Fruit fly (Drosophila melanogaster) whole organism, adult: ENCODE data around the gene dj.
A peak's percentile ranks its signal among the peaks of the same experiment; 100 is the strongest.

Experiments used
- CG11617 ChIP-seq: fragments of 200-800 bp; sonication (Bioruptor generic); optimal IDR thresholded peaks from 2 replicates; lab custom pipeline; 2017; ENCODE audit warnings: mild to moderate bottlenecking, missing biosample characterization, missing genetic modification reagents, missing genetic modification characterization
- CG12768 ChIP-seq: fragments of 200-800 bp; sonication (Bioruptor generic); optimal IDR thresholded peaks from 2 replicates; lab custom pipeline; 2017; ENCODE audit warnings: missing biosample characterization, missing genetic modification characterization, mild to moderate bottlenecking, moderate library complexity, missing genetic modification reagents
- CG14711 ChIP-seq: fragments of 200-800 bp; sonication (Bioruptor generic); optimal IDR thresholded peaks from 2 replicates; lab custom pipeline; 2018; ENCODE audit warnings: missing biosample characterization, mild to moderate bottlenecking, missing genetic modification characterization, moderate library complexity
- CG1620 ChIP-seq: fragments of 200-800 bp; sonication (Bioruptor generic); optimal IDR thresholded peaks from 2 replicates; lab custom pipeline; 2016; ENCODE audit warnings: missing biosample characterization, missing genetic modification characterization
- CG33017 ChIP-seq: fragments of 200-800 bp; sonication (Bioruptor generic); optimal IDR thresholded peaks from 2 replicates; lab custom pipeline; 2018; ENCODE audit warnings: missing biosample characterization, mild to moderate bottlenecking, missing genetic modification characterization, moderate library complexity
- CG5204 ChIP-seq: fragments of 200-800 bp; sonication (Bioruptor generic); optimal IDR thresholded peaks from 2 replicates; lab custom pipeline; 2016; ENCODE audit warnings: missing biosample characterization, missing genetic modification characterization
- CG7045 ChIP-seq: fragments of 200-800 bp; sonication (Bioruptor generic); optimal IDR thresholded peaks from 2 replicates; lab custom pipeline; 2017; ENCODE audit warnings: missing biosample characterization, mild to moderate bottlenecking, missing genetic modification characterization
- CG7101 ChIP-seq: fragments of 200-800 bp; sonication (Bioruptor generic); optimal IDR thresholded peaks from 2 replicates; lab custom pipeline; 2018; ENCODE audit warnings: missing biosample characterization, mild to moderate bottlenecking, missing genetic modification characterization, moderate library complexity
- Clk ChIP-seq: fragments of 200-800 bp; sonication (Bioruptor generic); optimal IDR thresholded peaks from 2 replicates; lab custom pipeline; 2017; ENCODE audit warnings: missing biosample characterization, missing genetic modification characterization
- Crg-1 ChIP-seq: fragments of 200-800 bp; sonication (Bioruptor generic); optimal IDR thresholded peaks from 2 replicates; lab custom pipeline; 2016; ENCODE audit warnings: missing biosample characterization, missing genetic modification characterization
- Hr96 ChIP-seq: fragments of 200-800 bp; sonication (Bioruptor generic); optimal IDR thresholded peaks from 2 replicates; lab custom pipeline; 2016; ENCODE audit warnings: missing biosample characterization, missing genetic modification characterization
- Mnt ChIP-seq: fragments of 200-800 bp; sonication (Bioruptor generic); optimal IDR thresholded peaks from 2 replicates; lab custom pipeline; 2016; ENCODE audit warnings: missing biosample characterization, mild to moderate bottlenecking, missing genetic modification characterization
- bab1 ChIP-seq: fragments of 200-800 bp; sonication (Bioruptor generic); optimal IDR thresholded peaks from 3 replicates; lab custom pipeline; 2019; ENCODE audit warnings: missing biosample characterization, mild to moderate bottlenecking, missing genetic modification characterization, moderate library complexity
- cic ChIP-seq: fragments of 200-800 bp; sonication (Bioruptor generic); optimal IDR thresholded peaks from 2 replicates; lab custom pipeline; 2017; ENCODE audit warnings: missing biosample characterization, mild to moderate bottlenecking, missing genetic modification characterization, moderate library complexity
- cnc ChIP-seq, 2 experiments: fragments of >200 bp; optimal IDR thresholded peaks; 2 replicates each; lab custom pipeline; 2017
- kay ChIP-seq: fragments of 200-800 bp; sonication (Bioruptor generic); peaks from one replicate; lab custom pipeline; 2016; ENCODE audit warnings: missing biosample characterization, missing genetic modification characterization, borderline replicate concordance
- ovo ChIP-seq: fragments of 200-800 bp; sonication (Bioruptor generic); optimal IDR thresholded peaks from 2 replicates; lab custom pipeline; 2016; ENCODE audit warnings: missing biosample characterization, missing genetic modification characterization
- pad ChIP-seq: fragments of 200-800 bp; sonication (Bioruptor generic); optimal IDR thresholded peaks from 3 replicates; lab custom pipeline; 2017; ENCODE audit warnings: missing biosample characterization, missing genetic modification characterization, mild to moderate bottlenecking, moderate library complexity, missing genetic modification reagents
- tj ChIP-seq: fragments of 200-800 bp; sonication (Bioruptor generic); optimal IDR thresholded peaks from 3 replicates; lab custom pipeline; 2017; ENCODE audit warnings: missing biosample characterization, mild to moderate bottlenecking, missing genetic modification characterization, moderate library complexity
- toe ChIP-seq: fragments of 200-800 bp; sonication (Bioruptor generic); optimal IDR thresholded peaks from 2 replicates; lab custom pipeline; 2016; ENCODE audit warnings: missing biosample characterization, missing genetic modification characterization

The dj gene

dm6 chr3R:7081972-7082371 is 22.9 kb downstream of the dj start, which contains the start of gene Dpck:
Gene Dpck (plus strand): TSS chr3R:7082182.
- TF ChIP-seq Clk: no peak
- no peak for TF ChIP-seq kay (GFP tag; lab: Kevin White, UChicago)
- TF ChIP-seq CG1620 (GFP tag; lab: Kevin White, UChicago): peak; percentile 39
- no peak for TF ChIP-seq CG5204 (GFP tag; lab: Kevin White, UChicago)
- peak; percentile 3 for TF ChIP-seq cic (GFP tag; lab: Kevin White, UChicago)
- TF ChIP-seq Mnt (GFP tag; lab: Kevin White, UChicago): peak; percentile 32
- peak; percentile 55 for TF ChIP-seq toe (GFP tag; lab: Kevin White, UChicago)
- no peak for TF ChIP-seq Hr96 (GFP tag; lab: Kevin White, UChicago)
- no peak for TF ChIP-seq ovo (GFP tag; lab: Kevin White, UChicago)
- no peak for TF ChIP-seq cnc (optimal IDR thresholded peaks at IDR 0.05; lab: Kevin White, UChicago)
- TF ChIP-seq CG14711 (tag; lab: Kevin White, UChicago): no peak
- TF ChIP-seq CG7101 (tag; lab: Kevin White, UChicago): peak; percentile 23
- TF ChIP-seq bab1: peak; percentile 68
- peak; percentile 3 for TF ChIP-seq tj
- peak; percentile 42 for TF ChIP-seq CG12768 (GFP tag; lab: Kevin White, UChicago)
- no peak for TF ChIP-seq CG33017
- TF ChIP-seq CG7045 (GFP tag; lab: Kevin White, UChicago): no peak
- no peak for TF ChIP-seq pad (GFP tag; lab: Kevin White, UChicago)
- no peak for TF ChIP-seq Crg-1 (GFP tag; lab: Kevin White, UChicago)
- peak; percentile 17 for TF ChIP-seq CG11617 (GFP tag; lab: Kevin White, UChicago)

dm6 chr3R:7083750-7084149 is 24.6 kb downstream of the dj start:
- no peak for TF ChIP-seq CG12768 (GFP tag; lab: Kevin White, UChicago)
- TF ChIP-seq CG7101 (tag; lab: Kevin White, UChicago): no peak

DNA sequence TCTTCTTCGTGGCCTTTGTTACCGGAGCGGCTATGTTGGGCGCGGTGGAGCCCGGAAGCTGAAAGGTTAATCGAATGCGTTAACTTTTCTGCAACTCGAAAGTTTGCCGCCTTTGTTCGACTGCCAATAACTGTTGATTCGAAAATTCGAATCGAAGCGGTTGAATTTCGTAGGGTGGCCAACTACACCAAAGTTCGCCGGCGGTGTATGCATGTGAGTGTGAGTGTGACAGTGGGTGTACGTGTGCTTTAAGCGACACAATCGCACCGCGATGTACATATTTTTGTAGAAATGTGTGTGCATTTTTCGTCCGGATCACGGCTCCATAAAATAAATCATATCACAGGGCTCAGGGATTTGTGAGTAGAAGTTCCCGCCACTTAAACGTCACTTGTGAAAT is 26.3 kb downstream of the dj start:
- TF ChIP-seq CG14711 (tag; lab: Kevin White, UChicago) (peak; percentile 87), toe (GFP tag; lab: Kevin White, UChicago) (no peak)

DNA sequence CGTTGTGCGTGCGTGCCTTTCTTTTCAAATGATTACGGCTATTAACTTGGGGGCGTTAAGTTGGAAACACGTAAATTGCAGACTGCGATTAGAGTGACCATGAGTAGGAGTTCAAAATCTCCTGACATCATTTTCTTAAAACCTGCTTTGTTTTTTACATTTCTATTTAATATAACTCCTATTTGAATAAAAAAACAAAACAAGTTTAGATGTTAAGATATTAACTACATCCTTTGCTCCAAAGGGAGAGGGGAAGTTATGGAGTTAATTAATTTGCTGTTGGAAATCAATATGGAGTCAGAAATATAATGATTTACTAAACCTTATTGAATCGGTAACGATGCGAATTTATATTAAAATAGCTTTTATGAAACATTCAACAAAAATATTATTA is 26.9 kb downstream of the dj start, which contains the start of gene Tailor:
Gene Tailor, minus strand, starts transcription at position 101 of the 394 bp plus-strand sequence.
- TF ChIP-seq CG11617 (GFP tag; lab: Kevin White, UChicago) (no peak), CG12768 (GFP tag; lab: Kevin White, UChicago) (no peak), ovo (GFP tag; lab: Kevin White, UChicago) (no peak)

- TF ChIP-seq Hr96 (GFP tag; lab: Kevin White, UChicago) (peak; percentile 80), CG11617 (GFP tag; lab: Kevin White, UChicago) (peak; percentile 73), CG7101 (tag; lab: Kevin White, UChicago) (peak; percentile 61), toe (GFP tag; lab: Kevin White, UChicago) (no peak), tj (peak; percentile 73), ovo (GFP tag; lab: Kevin White, UChicago) (no peak), cic (GFP tag; lab: Kevin White, UChicago) (peak; percentile 86), Mnt (GFP tag; lab: Kevin White, UChicago) (peak; percentile 91), CG7045 (GFP tag; lab: Kevin White, UChicago) (peak; percentile 37), Crg-1 (GFP tag; lab: Kevin White, UChicago) (peak; percentile 84), CG33017 (peak; percentile 66), CG5204 (GFP tag; lab: Kevin White, UChicago) (no peak), bab1 (peak; percentile 79), CG1620 (GFP tag; lab: Kevin White, UChicago) (peak; percentile 59), kay (GFP tag; lab: Kevin White, UChicago) (no peak), CG12768 (GFP tag; lab: Kevin White, UChicago) (peak; percentile 43), cnc (optimal IDR thresholded peaks at IDR 0.05; lab: Kevin White, UChicago) (peak in 1 of 2 experiments; percentile 10), CG14711 (tag; lab: Kevin White, UChicago) (peak; percentile 51), Clk (no peak)
Measured at dm6 chr3R:7086377-7087200, 27.5 kb downstream of the dj start, which contains the start of gene alphaTub84B. Gene alphaTub84B (plus strand): TSS chr3R:7086599.

dm6 chr3R:7087201-7087505 is 28.0 kb downstream of the dj start:
- TF ChIP-seq CG14711 (tag; lab: Kevin White, UChicago) (no peak), pad (GFP tag; lab: Kevin White, UChicago) (no peak), CG5204 (GFP tag; lab: Kevin White, UChicago) (no peak), Hr96 (GFP tag; lab: Kevin White, UChicago) (no peak), tj (no peak)

DNA sequence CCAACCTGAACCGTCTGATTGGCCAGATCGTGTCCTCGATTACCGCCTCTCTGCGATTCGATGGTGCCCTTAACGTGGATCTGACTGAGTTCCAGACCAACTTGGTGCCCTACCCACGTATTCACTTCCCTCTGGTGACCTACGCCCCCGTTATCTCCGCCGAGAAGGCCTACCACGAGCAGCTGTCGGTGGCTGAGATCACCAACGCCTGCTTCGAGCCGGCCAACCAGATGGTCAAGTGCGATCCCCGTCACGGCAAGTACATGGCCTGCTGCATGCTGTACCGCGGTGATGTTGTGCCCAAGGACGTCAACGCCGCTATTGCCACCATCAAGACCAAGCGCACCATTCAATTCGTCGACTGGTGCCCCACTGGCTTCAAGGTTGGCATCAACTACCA is 28.8 kb downstream of the dj start:
- no peak for TF ChIP-seq CG11617 (GFP tag; lab: Kevin White, UChicago)
